Worm (Caenorhabditis elegans) whole organism, young adult: Measurements from ENCODE around the gene col-132.
A peak's percentile ranks its signal among the peaks of the same experiment; 100 is the strongest.

Experiments
- B0035.1 ChIP-seq: sonication (generic microtip); optimal IDR thresholded peaks from 2 replicates; lab custom pipeline; 2016; ENCODE audit warnings: missing genetic modification characterization, mild to moderate bottlenecking, missing compliant biosample characterization, missing genotype, missing genetic modification reagents
- B0336.3 ChIP-seq: fragments of 200-800 bp; sonication (Bioruptor generic); IDR thresholded peaks from 2 replicates; pipeline ENCODE4 v1.3.6; 2022; ENCODE audit warnings: missing genetic modification characterization, missing compliant biosample characterization
- C06A6.2 ChIP-seq: fragments of 200-800 bp; sonication (Bioruptor generic); conservative IDR thresholded peaks from 2 replicates; pipeline ENCODE4 v1.3.6; 2022; ENCODE audit warnings: missing genetic modification characterization, missing compliant biosample characterization
- F10E7.11 ChIP-seq: sonication (generic microtip); optimal IDR thresholded peaks from 2 replicates; lab custom pipeline; 2017; ENCODE audit warnings: mild to moderate bottlenecking, missing genetic modification characterization, moderate library complexity, missing compliant biosample characterization
- F23B12.7 ChIP-seq: sonication (generic microtip); optimal IDR thresholded peaks from 2 replicates; lab custom pipeline; 2017; ENCODE audit warnings: missing genetic modification characterization, mild to moderate bottlenecking, missing compliant biosample characterization, antibody characterized with exemption, moderate library complexity; ENCODE audit not compliant: insufficient read depth
- F52B5.7 ChIP-seq: sonication (generic microtip); optimal IDR thresholded peaks from 2 replicates; lab custom pipeline; 2016; ENCODE audit warnings: mild to moderate bottlenecking, missing genetic modification characterization, missing compliant biosample characterization
- F57A8.1 ChIP-seq: fragments of 200-800 bp; sonication (Bioruptor generic); optimal IDR thresholded peaks from 2 replicates; lab custom pipeline; 2018; ENCODE audit warnings: mild to moderate bottlenecking, missing genetic modification characterization, moderate library complexity, missing compliant biosample characterization
- T26A5.8 ChIP-seq: sonication (generic microtip); optimal IDR thresholded peaks from 2 replicates; lab custom pipeline; 2016; ENCODE audit warnings: missing genetic modification characterization, missing compliant biosample characterization
- Y56A3A.18 ChIP-seq: fragments of 200-800 bp; sonication (Bioruptor generic); IDR thresholded peaks from 2 replicates; pipeline ENCODE4 v1.3.6; 2022; ENCODE audit warnings: missing genetic modification reagents, missing genetic modification characterization, missing compliant biosample characterization
- Y95B8A.8 ChIP-seq: fragments of 200-800 bp; sonication (Bioruptor generic); IDR thresholded peaks from 2 replicates; pipeline ENCODE4 v1.3.6; 2022; ENCODE audit warnings: missing genetic modification reagents, missing genetic modification characterization, missing compliant biosample characterization
- ZK185.1 ChIP-seq: sonication (generic microtip); optimal IDR thresholded peaks from 2 replicates; lab custom pipeline; 2016; ENCODE audit warnings: mild to moderate bottlenecking, missing genetic modification characterization, missing compliant biosample characterization; ENCODE audit not compliant: poor library complexity, severe bottlenecking
- attf-6 ChIP-seq: fragments of 200-800 bp; sonication (Bioruptor generic); IDR thresholded peaks from 2 replicates; pipeline ENCODE4 v1.3.6; 2022; ENCODE audit warnings: missing genetic modification reagents, missing genetic modification characterization, missing compliant biosample characterization
- ccch-3 ChIP-seq: fragments of 200-800 bp; sonication (Bioruptor generic); optimal IDR thresholded peaks from 2 replicates; lab custom pipeline; 2018; ENCODE audit warnings: mild to moderate bottlenecking, missing genetic modification characterization, missing compliant biosample characterization
- cebp-1 ChIP-seq, 2 experiments: fragments of 200-800 bp in 1 of 2; sonication (Bioruptor generic) in 1 of 2; sonication (generic microtip) in 1 of 2; IDR thresholded peaks in 1 of 2; optimal IDR thresholded peaks in 1 of 2; 2 replicates each; pipeline versions ENCODE4 v1.3.6 to Lab custom; 2017 to 2022; ENCODE audit warnings: missing compliant biosample characterization in 2 of 2, missing genetic modification characterization in 2 of 2, mild to moderate bottlenecking in 1 of 2, missing genetic modification reagents in 1 of 2, moderate library complexity in 1 of 2
- ceh-40 ChIP-seq: fragments of 200-800 bp; sonication (Bioruptor generic); IDR thresholded peaks from 2 replicates; pipeline ENCODE4 v1.3.6; 2022; ENCODE audit warnings: missing genetic modification characterization, missing compliant biosample characterization
- ceh-79 ChIP-seq: sonication (generic microtip); optimal IDR thresholded peaks from 2 replicates; lab custom pipeline; 2017; ENCODE audit warnings: mild to moderate bottlenecking, missing genetic modification characterization, missing compliant biosample characterization
- chd-7 ChIP-seq: sonication (generic microtip); optimal IDR thresholded peaks from 2 replicates; lab custom pipeline; 2016; ENCODE audit warnings: mild to moderate bottlenecking, missing genetic modification characterization, moderate library complexity, missing compliant biosample characterization
- dox-1 ChIP-seq: fragments of 200-800 bp; sonication (Bioruptor generic); IDR thresholded peaks from 2 replicates; pipeline ENCODE4 v1.3.6; 2022; ENCODE audit warnings: missing genetic modification reagents, missing genetic modification characterization, missing compliant biosample characterization
- egl-44 ChIP-seq: fragments of 200-800 bp; sonication (Bioruptor generic); IDR thresholded peaks from 2 replicates; pipeline ENCODE4 v1.3.6; 2022; ENCODE audit warnings: missing genetic modification reagents, missing genetic modification characterization, missing compliant biosample characterization
- gei-17 ChIP-seq: fragments of 200-800 bp; sonication (Bioruptor generic); optimal IDR thresholded peaks from 2 replicates; lab custom pipeline; 2018; ENCODE audit warnings: mild to moderate bottlenecking, missing genetic modification characterization, missing compliant biosample characterization
- hlh-26 ChIP-seq: fragments of 200-800 bp; sonication (Bioruptor generic); conservative IDR thresholded peaks from 2 replicates; pipeline ENCODE4 v1.3.6; 2022; ENCODE audit warnings: missing genetic modification reagents, missing genetic modification characterization, missing compliant biosample characterization
- lag-1 ChIP-seq: fragments of 200-800 bp; sonication (Bioruptor generic); IDR thresholded peaks from 2 replicates; pipeline ENCODE4 v1.3.6; 2022; ENCODE audit warnings: missing genetic modification reagents, missing genetic modification characterization, missing compliant biosample characterization
- let-607 ChIP-seq, 2 experiments: fragments of 200-800 bp in 1 of 2; sonication (Bioruptor generic) in 1 of 2; sonication (generic microtip) in 1 of 2; optimal IDR thresholded peaks; 2 replicates each; lab custom pipeline; 2016 to 2018; ENCODE audit warnings: mild to moderate bottlenecking in 2 of 2, missing compliant biosample characterization in 2 of 2, missing genetic modification characterization in 2 of 2, moderate library complexity in 2 of 2, missing genotype in 1 of 2
- lin-26 ChIP-seq: fragments of 200-800 bp; sonication (Bioruptor generic); IDR thresholded peaks from 2 replicates; pipeline ENCODE4 v1.3.6; 2022; ENCODE audit warnings: missing genetic modification reagents, missing genetic modification characterization, missing compliant biosample characterization
- lsy-27 ChIP-seq: sonication (generic microtip); optimal IDR thresholded peaks from 2 replicates; lab custom pipeline; 2017; ENCODE audit warnings: missing genetic modification characterization, mild to moderate bottlenecking, missing compliant biosample characterization, antibody characterized with exemption, missing genotype, borderline replicate concordance; ENCODE audit not compliant: insufficient read depth
- madf-10 ChIP-seq: sonication (generic microtip); optimal IDR thresholded peaks from 2 replicates; lab custom pipeline; 2016; ENCODE audit warnings: mild to moderate bottlenecking, missing genetic modification characterization, missing compliant biosample characterization
- madf-8 ChIP-seq: fragments of 200-800 bp; sonication (Bioruptor generic); conservative IDR thresholded peaks from 2 replicates; pipeline ENCODE4 v1.3.6; 2022; ENCODE audit warnings: missing genetic modification reagents, missing genetic modification characterization, missing compliant biosample characterization
- mcd-1 ChIP-seq: fragments of 200-800 bp; sonication (Bioruptor generic); IDR thresholded peaks from 2 replicates; pipeline ENCODE4 v1.3.6; 2022; ENCODE audit warnings: missing genetic modification reagents, missing genetic modification characterization, missing compliant biosample characterization
- mel-28 ChIP-seq: sonication (generic microtip); optimal IDR thresholded peaks from 2 replicates; lab custom pipeline; 2016; ENCODE audit warnings: borderline replicate concordance, mild to moderate bottlenecking, missing genetic modification characterization, missing compliant biosample characterization
- nfyb-1 ChIP-seq: fragments of 200-800 bp; sonication (Bioruptor generic); IDR thresholded peaks from 2 replicates; pipeline ENCODE4 v1.3.6; 2022; ENCODE audit warnings: missing genetic modification reagents, missing genetic modification characterization, missing compliant biosample characterization
- nhr-179 ChIP-seq: sonication (generic microtip); optimal IDR thresholded peaks from 2 replicates; lab custom pipeline; 2016; ENCODE audit warnings: mild to moderate bottlenecking, missing genetic modification characterization, missing compliant biosample characterization
- nhr-90 ChIP-seq: sonication (generic microtip); optimal IDR thresholded peaks from 2 replicates; lab custom pipeline; 2016; ENCODE audit warnings: missing genotype, mild to moderate bottlenecking, missing genetic modification characterization, missing compliant biosample characterization
- rcor-1 ChIP-seq: fragments of 200-800 bp; sonication (Bioruptor generic); IDR thresholded peaks from 2 replicates; pipeline ENCODE4 v1.3.6; 2022; ENCODE audit warnings: missing genetic modification reagents, missing genetic modification characterization, missing compliant biosample characterization
- sdz-38 ChIP-seq: sonication (generic microtip); optimal IDR thresholded peaks from 2 replicates; lab custom pipeline; 2016; ENCODE audit warnings: missing genotype, missing genetic modification characterization, missing compliant biosample characterization
- snpc-1.3 ChIP-seq: sonication (generic microtip); optimal IDR thresholded peaks from 2 replicates; lab custom pipeline; 2017; ENCODE audit warnings: missing genetic modification characterization, mild to moderate bottlenecking, missing compliant biosample characterization, antibody characterized with exemption, moderate library complexity, missing genotype, missing genetic modification reagents; ENCODE audit not compliant: insufficient read depth
- snpc-3.4 ChIP-seq: sonication (generic microtip); optimal IDR thresholded peaks from 2 replicates; lab custom pipeline; 2017; ENCODE audit warnings: missing genetic modification characterization, mild to moderate bottlenecking, missing compliant biosample characterization, antibody characterized with exemption, moderate library complexity, missing genotype, missing genetic modification reagents
- somi-1 ChIP-seq: fragments of 200-800 bp; sonication (Bioruptor generic); optimal IDR thresholded peaks from 2 replicates; lab custom pipeline; 2018; ENCODE audit warnings: mild to moderate bottlenecking, missing genetic modification characterization, missing compliant biosample characterization
- sptf-2 ChIP-seq: fragments of 200-800 bp; sonication (Bioruptor generic); optimal IDR thresholded peaks from 2 replicates; lab custom pipeline; 2018; ENCODE audit warnings: mild to moderate bottlenecking, missing genetic modification characterization, missing compliant biosample characterization
- xnd-1 ChIP-seq: sonication (generic microtip); optimal IDR thresholded peaks from 2 replicates; lab custom pipeline; 2016; ENCODE audit warnings: missing genotype, missing genetic modification reagents, missing genetic modification characterization, missing compliant biosample characterization
- zfh-2 ChIP-seq: fragments of 200-800 bp; sonication (Bioruptor generic); conservative IDR thresholded peaks from 2 replicates; pipeline ENCODE4 v1.3.6; 2022; ENCODE audit warnings: missing genetic modification reagents, missing genetic modification characterization, missing compliant biosample characterization
- ztf-25 ChIP-seq: fragments of 200-800 bp; sonication (Bioruptor generic); IDR thresholded peaks from 2 replicates; pipeline ENCODE4 v1.3.6; 2022; ENCODE audit warnings: missing genetic modification reagents, missing genetic modification characterization, missing compliant biosample characterization
- ztf-28 ChIP-seq: fragments of 200-800 bp; sonication (Bioruptor generic); IDR thresholded peaks from 2 replicates; pipeline ENCODE4 v1.3.6; 2022; ENCODE audit warnings: missing genetic modification reagents, missing genetic modification characterization, missing compliant biosample characterization

col-132 gene

ce11 chrIV:13086705-13087104 lies 4.2 kb downstream of the col-132 start, which contains the start of gene spin-2:
Gene spin-2, plus strand, starts transcription at chrIV:13087005.
- TF ChIP-seq let-607 (tag; optimal IDR thresholded peaks at IDR 0.05; lab: Kevin White, UChicago): no peak
- TF ChIP-seq attf-6: no peak
- TF ChIP-seq egl-44 (GFP tag; lab: Robert Waterston, UW): no peak
- no peak for TF ChIP-seq Y56A3A.18 (GFP tag; lab: Robert Waterston, UW)
- TF ChIP-seq madf-8 (GFP tag; lab: Robert Waterston, UW): no peak
- no peak for TF ChIP-seq B0035.1 (tag; lab: Kevin White, UChicago)
- no peak for TF ChIP-seq lsy-27
- no peak for TF ChIP-seq ztf-28 (GFP tag; lab: Robert Waterston, UW)
- TF ChIP-seq sdz-38 (tag; lab: Kevin White, UChicago): no peak
- no peak for TF ChIP-seq ccch-3
- TF ChIP-seq nhr-90 (tag; lab: Kevin White, UChicago): no peak
- TF ChIP-seq rcor-1 (GFP tag; lab: Robert Waterston, UW): no peak
- no peak for TF ChIP-seq zfh-2 (GFP tag; lab: Robert Waterston, UW)
- no peak for TF ChIP-seq ceh-79

- TF ChIP-seq F52B5.7 (no peak), snpc-3.4 (tag; lab: Kevin White, UChicago) (no peak), Y95B8A.8 (no peak), ceh-79 (no peak)
- TF ChIP-seq, all 124 proteins: peak for 0
Measured at ce11 chrIV:13085675-13086074, 5.2 kb downstream of the col-132 start.

ce11 chrIV:13082836-13083763 lies 7.8 kb downstream of the col-132 start:
- TF ChIP-seq cebp-1 (GFP tag; IDR thresholded peaks at IDR 0.05; lab: Robert Waterston, UW) (no peak), cebp-1 (tag; optimal IDR thresholded peaks at IDR 0.05; lab: Kevin White, UChicago) (peak; percentile 25), xnd-1 (no peak), C06A6.2 (GFP tag; lab: Robert Waterston, UW) (no peak), mel-28 (tag; lab: Kevin White, UChicago) (no peak), gei-17 (GFP tag; lab: Kevin White, UChicago) (no peak), F10E7.11 (peak; percentile 4), sptf-2 (GFP tag; lab: Kevin White, UChicago) (no peak), T26A5.8 (no peak), nhr-179 (tag; lab: Kevin White, UChicago) (no peak), Y95B8A.8 (no peak), ceh-40 (GFP tag; lab: Robert Waterston, UW) (0 out of 2 replicates have a peak, but pooled peaks have one; percentile 1), dox-1 (GFP tag; lab: Robert Waterston, UW) (no peak), F57A8.1 (GFP tag; lab: Kevin White, UChicago) (no peak), mcd-1 (0 out of 2 replicates have a peak, but pooled peaks have one; percentile 20), lag-1 (GFP tag; lab: Robert Waterston, UW) (no peak), lin-26 (peak; percentile 22; the same call in 1 of the 2 replicates), ztf-25 (no peak), F23B12.7 (tag; lab: Kevin White, UChicago) (no peak), chd-7 (tag; lab: Kevin White, UChicago) (peak; percentile 59), snpc-1.3 (no peak), let-607 (tag; optimal IDR thresholded peaks at IDR 0.05; lab: Kevin White, UChicago) (no peak), hlh-26 (GFP tag; lab: Robert Waterston, UW) (no peak), ZK185.1 (peak; percentile 20), sdz-38 (tag; lab: Kevin White, UChicago) (no peak), nfyb-1 (0 out of 2 replicates have a peak, but pooled peaks have one; percentile 40), somi-1 (GFP tag; lab: Kevin White, UChicago) (peak; percentile 59), B0336.3 (0 out of 2 replicates have a peak, but pooled peaks have one; percentile 20), madf-10 (tag; lab: Kevin White, UChicago) (no peak)
